Fruit fly (Drosophila melanogaster): ENCODE data around the gene CG32212.

Gene CG32212

dm6 chr3L:19520645-19521044 is 33.3 kb downstream of the CG32212 start, which contains the start of gene Cpr76Bc:
Gene Cpr76Bc, plus strand, starts transcription at chr3L:19520945.
- TF ChIP-seq CG15336 (GFP tag; IDR thresholded peaks at IDR 0.05), result peak; percentile 36; the same call in 1 of the 2 replicates
- peak; percentile 4 for TF ChIP-seq Lpt (GFP tag; optimal IDR thresholded peaks at IDR 0.05)
- TF ChIP-seq CG3919 (GFP tag; optimal IDR thresholded peaks at IDR 0.05), result no peak
- TF ChIP-seq CG6808 (GFP tag; optimal IDR thresholded peaks at IDR 0.05), result no peak
- TF ChIP-seq Eip78C (GFP tag), result peak; percentile 18

- TF ChIP-seq Hr39 (GFP tag; optimal IDR thresholded peaks at IDR 0.05) (no peak), CG6808 (GFP tag; optimal IDR thresholded peaks at IDR 0.05) (no peak), Blimp-1 (GFP tag; optimal IDR thresholded peaks at IDR 0.05) (no peak), ss (GFP tag; optimal IDR thresholded peaks at IDR 0.05) (no peak), eg (GFP tag; IDR thresholded peaks at IDR 0.05) (0 out of 3 replicates have a peak, but pooled peaks have one; percentile 29)
Measured at dm6 chr3L:19521093-19521492, 33.7 kb downstream of the CG32212 start.

- TF ChIP-seq svp (GFP tag) (peak; percentile 28), CG31627 (GFP tag; optimal IDR thresholded peaks at IDR 0.05) (no peak), CG8319 (GFP tag; optimal IDR thresholded peaks at IDR 0.05) (no peak), CG32006 (GFP tag; optimal IDR thresholded peaks at IDR 0.05) (peak; percentile 14), CG8119 (GFP tag; IDR thresholded peaks at IDR 0.05) (peak; percentile 67), fd85E (GFP tag; optimal IDR thresholded peaks at IDR 0.05) (no peak), pdm3 (GFP tag; optimal IDR thresholded peaks at IDR 0.05) (no peak), Lpt (GFP tag; optimal IDR thresholded peaks at IDR 0.05) (no peak), CG1621 (tag; optimal IDR thresholded peaks at IDR 0.05) (no peak), CG3032 (tag; optimal IDR thresholded peaks at IDR 0.05) (no peak), CG15336 (GFP tag; IDR thresholded peaks at IDR 0.05) (peak; percentile 62), CG6276 (GFP tag; optimal IDR thresholded peaks at IDR 0.05) (peak; percentile 37), eg (GFP tag; IDR thresholded peaks at IDR 0.05) (peak; percentile 41; the same call in 1 of the 3 replicates), CG11294 (GFP tag; IDR thresholded peaks at IDR 0.05) (peak; percentile 29; the same call in 1 of the 2 replicates), Eip93F (GFP tag; optimal IDR thresholded peaks at IDR 0.05) (no peak), dsx (GFP tag; optimal IDR thresholded peaks at IDR 0.05; ENCODE audit: poor library complexity, severe bottlenecking) (no peak)
Measured at dm6 chr3L:19524690-19525089, 37.3 kb downstream of the CG32212 start.

- TF ChIP-seq CG10669 (GFP tag; optimal IDR thresholded peaks at IDR 0.05) (no peak), topi (GFP tag; optimal IDR thresholded peaks at IDR 0.05) (no peak), CG6792 (GFP tag; optimal IDR thresholded peaks at IDR 0.05) (no peak), pdm3 (GFP tag; optimal IDR thresholded peaks at IDR 0.05) (no peak), CG32006 (GFP tag; optimal IDR thresholded peaks at IDR 0.05) (no peak), CG4318 (GFP tag; optimal IDR thresholded peaks at IDR 0.05) (no peak), Ets96B (tag; optimal IDR thresholded peaks at IDR 0.05) (no peak), CG31627 (GFP tag; optimal IDR thresholded peaks at IDR 0.05) (no peak), Sox15 (GFP tag; optimal IDR thresholded peaks at IDR 0.05) (no peak), CG11294 (GFP tag; IDR thresholded peaks at IDR 0.05) (no peak), CG11762 (GFP tag; optimal IDR thresholded peaks at IDR 0.05; ENCODE audit: insufficient read depth) (no peak), ss (GFP tag; optimal IDR thresholded peaks at IDR 0.05) (no peak), esn (GFP tag; optimal IDR thresholded peaks at IDR 0.05) (no peak), CG3032 (tag; optimal IDR thresholded peaks at IDR 0.05) (no peak), CG8119 (GFP tag; IDR thresholded peaks at IDR 0.05) (no peak), eg (GFP tag; IDR thresholded peaks at IDR 0.05) (no peak), Sox102F (GFP tag; optimal IDR thresholded peaks at IDR 0.05) (no peak), fd85E (GFP tag; optimal IDR thresholded peaks at IDR 0.05) (no peak), Ets21C (GFP tag; optimal IDR thresholded peaks at IDR 0.05) (no peak)
Measured at dm6 chr3L:19525736-19526135, 38.4 kb downstream of the CG32212 start.

- TF ChIP-seq Ets96B (tag; optimal IDR thresholded peaks at IDR 0.05) (no peak), dsx (GFP tag; optimal IDR thresholded peaks at IDR 0.05; ENCODE audit: poor library complexity, severe bottlenecking) (no peak), Hr38 (GFP tag; optimal IDR thresholded peaks at IDR 0.05) (no peak), CG4318 (GFP tag; optimal IDR thresholded peaks at IDR 0.05) (no peak), topi (GFP tag; optimal IDR thresholded peaks at IDR 0.05) (no peak), Smox (GFP tag; optimal IDR thresholded peaks at IDR 0.05) (no peak), CG6276 (GFP tag; optimal IDR thresholded peaks at IDR 0.05) (no peak), fd85E (GFP tag; optimal IDR thresholded peaks at IDR 0.05) (no peak), CG6854 (GFP tag; optimal IDR thresholded peaks at IDR 0.05) (no peak), CG10631 (GFP tag; optimal IDR thresholded peaks at IDR 0.05) (no peak), OdsH (GFP tag; optimal IDR thresholded peaks at IDR 0.05) (no peak), CG11902 (GFP tag; optimal IDR thresholded peaks at IDR 0.05) (no peak)
Measured at dm6 chr3L:19528547-19528946, 41.2 kb downstream of the CG32212 start.
